Worm (Caenorhabditis elegans): ENCODE results near the gene tufm-1.

Gene tufm-1

ce11 chrIII:2801800-2802515 lies 12.8 kb downstream of the tufm-1 start, which contains the start of the genes twk-45 and Y71H2AM.25:
Gene twk-45 (minus strand): TSS chrIII:2801900.
Gene Y71H2AM.25 (plus strand): TSS chrIII:2802465.
- no peak for TF ChIP-seq aly-2 (tag; optimal IDR thresholded peaks at IDR 0.05)
- TF ChIP-seq mep-1 (tag; optimal IDR thresholded peaks at IDR 0.05), result no peak
- TF ChIP-seq sptf-1 (tag; optimal IDR thresholded peaks at IDR 0.05), result no peak
- TF ChIP-seq dpl-1 (GFP tag; optimal IDR thresholded peaks at IDR 0.05), result no peak
- TF ChIP-seq lin-15B (tag; optimal IDR thresholded peaks at IDR 0.05), result no peak

ce11 chrIII:2800743-2801142 lies 14.0 kb downstream of the tufm-1 start:
- TF ChIP-seq mef-2 (tag; optimal IDR thresholded peaks at IDR 0.05) (no peak), hpl-2 (GFP tag; optimal IDR thresholded peaks at IDR 0.05) (no peak), blmp-1 (tag; optimal IDR thresholded peaks at IDR 0.05) (no peak), lsy-2 (tag; optimal IDR thresholded peaks at IDR 0.05) (no peak), fkh-4 (tag; optimal IDR thresholded peaks at IDR 0.05; ENCODE audit: borderline replicate concordance) (no peak)

- no peak for TF ChIP-seq fkh-10 (GFP tag; optimal IDR thresholded peaks at IDR 0.05)
- TF ChIP-seq pqm-1 (tag; optimal IDR thresholded peaks at IDR 0.05), result no peak
- no peak for TF ChIP-seq ceh-82 (tag; optimal IDR thresholded peaks at IDR 0.05)
- peak; percentile 6 for TF ChIP-seq snpc-4 (tag; optimal IDR thresholded peaks at IDR 0.05)
- no peak for TF ChIP-seq aly-2 (tag; optimal IDR thresholded peaks at IDR 0.05)
- TF ChIP-seq nhr-19 (GFP tag; conservative IDR thresholded peaks at IDR 0.05), result peak; percentile 20; the same call in 1 of the 2 replicates
- no peak for TF ChIP-seq blmp-1 (tag; optimal IDR thresholded peaks at IDR 0.05)
Observed at ce11 chrIII:2795442-2796023, 19.2 kb downstream of the tufm-1 start.

- no peak for TF ChIP-seq nhr-84 (tag; optimal IDR thresholded peaks at IDR 0.05)
- TF ChIP-seq pax-3 (tag; optimal IDR thresholded peaks at IDR 0.05), result no peak
- no peak for TF ChIP-seq jun-1 (tag; optimal IDR thresholded peaks at IDR 0.05)
- no peak for TF ChIP-seq unc-98 (GFP tag; IDR thresholded peaks at IDR 0.05)
- no peak for TF ChIP-seq sup-37 (GFP tag; optimal IDR thresholded peaks at IDR 0.05)
- no peak for TF ChIP-seq nhr-85 (tag)
Observed at ce11 chrIII:2794057-2794456, 20.7 kb downstream of the tufm-1 start.

ce11 chrIII:2787979-2788491 lies 26.7 kb downstream of the tufm-1 start, which contains the start of gene tbcc-1:
Gene tbcc-1 (plus strand): TSS chrIII:2788441.
- TF ChIP-seq nhr-77 (tag; optimal IDR thresholded peaks at IDR 0.05) (no peak), nhr-20 (tag; optimal IDR thresholded peaks at IDR 0.05) (no peak)

ce11 chrIII:2786740-2787139 lies 28.0 kb downstream of the tufm-1 start, which contains the start of gene nduc-2:
Gene nduc-2 (plus strand): TSS chrIII:2786852.
- TF ChIP-seq mab-9 (GFP tag; IDR thresholded peaks at IDR 0.05) (no peak), nhr-11 (tag; optimal IDR thresholded peaks at IDR 0.05) (no peak), nhr-19 (GFP tag; conservative IDR thresholded peaks at IDR 0.05) (no peak; the same call in 1 of the 2 replicates), lin-14 (GFP tag; optimal IDR thresholded peaks at IDR 0.05) (no peak), rnt-1 (tag; optimal IDR thresholded peaks at IDR 0.05) (no peak), ztf-11 (tag; optimal IDR thresholded peaks at IDR 0.05) (no peak), pax-3 (tag; optimal IDR thresholded peaks at IDR 0.05) (peak; percentile 3), grh-1 (GFP tag; IDR thresholded peaks at IDR 0.05) (peak; percentile 21; the same call in 1 of the 2 replicates), swsn-7 (tag; optimal IDR thresholded peaks at IDR 0.05) (no peak), xbp-1 (tag; optimal IDR thresholded peaks at IDR 0.05) (no peak), lin-35 (GFP tag; optimal IDR thresholded peaks at IDR 0.05) (no peak), nhr-47 (tag; optimal IDR thresholded peaks at IDR 0.05) (no peak), tlp-1 (tag; optimal IDR thresholded peaks at IDR 0.05) (no peak), skn-1 (tag; optimal IDR thresholded peaks at IDR 0.05) (no peak), sox-4 (tag; optimal IDR thresholded peaks at IDR 0.05) (no peak), Y116A8C.19 (tag; optimal IDR thresholded peaks at IDR 0.05; ENCODE audit: borderline replicate concordance) (no peak), nhr-85 (tag) (no peak), C16A3.4 (tag; optimal IDR thresholded peaks at IDR 0.05) (no peak), nhr-71 (tag; optimal IDR thresholded peaks at IDR 0.05) (peak; percentile 34), mef-2 (tag; optimal IDR thresholded peaks at IDR 0.05) (no peak), alr-1 (tag; optimal IDR thresholded peaks at IDR 0.05; ENCODE audit: borderline replicate concordance) (no peak), nhr-90 (tag; optimal IDR thresholded peaks at IDR 0.05; ENCODE audit: poor library complexity) (no peak), lin-15B (tag; optimal IDR thresholded peaks at IDR 0.05) (no peak)

Data from whole organism, L1 larva.